Fruit fly (Drosophila melanogaster): ENCODE measurements around the gene CG14983.

Gene CG14983

dm6 chr3L:3898978-3899377, 50.1 kb downstream of the CG14983 start, which contains the start of gene Ccz1 (continued):
- TF ChIP-seq CHES-1-like (GFP tag; optimal IDR thresholded peaks at IDR 0.05) (peak; percentile 79), CG10565 (GFP tag; optimal IDR thresholded peaks at IDR 0.05) (no peak), CG6765 (GFP tag; optimal IDR thresholded peaks at IDR 0.05) (peak; percentile 25), kay (GFP tag; optimal IDR thresholded peaks at IDR 0.05) (peak; percentile 76), CG12391 (tag; optimal IDR thresholded peaks at IDR 0.05) (peak; percentile 58), lab (GFP tag; optimal IDR thresholded peaks at IDR 0.05) (peak; percentile 80), ewg (GFP tag; optimal IDR thresholded peaks at IDR 0.05) (peak; percentile 67), CG17612 (GFP tag; IDR thresholded peaks at IDR 0.05) (no peak), CG16813 (GFP tag; IDR thresholded peaks at IDR 0.05; ENCODE audit: partially characterized antibody) (no peak), Antp (GFP tag; optimal IDR thresholded peaks at IDR 0.05) (peak; percentile 61), CrebB (tag; optimal IDR thresholded peaks at IDR 0.05) (peak; percentile 37), nau (GFP tag; optimal IDR thresholded peaks at IDR 0.05) (peak; percentile 71), jumu (GFP tag; optimal IDR thresholded peaks at IDR 0.05) (peak; percentile 61), CG2116 (GFP tag; optimal IDR thresholded peaks at IDR 0.05) (peak; percentile 95), Dbx (GFP tag; IDR thresholded peaks at IDR 0.05) (no peak), Spps (tag; optimal IDR thresholded peaks at IDR 0.05) (peak; percentile 24), wdn (GFP tag; IDR thresholded peaks at IDR 0.05) (no peak), CG3838 (GFP tag; optimal IDR thresholded peaks at IDR 0.05) (peak; percentile 54), slp2 (GFP tag; optimal IDR thresholded peaks at IDR 0.05) (peak; percentile 51), Rx (GFP tag; IDR thresholded peaks at IDR 0.05) (no peak), Bteb2 (GFP tag; optimal IDR thresholded peaks at IDR 0.05) (peak; percentile 52), CG10274 (GFP tag; optimal IDR thresholded peaks at IDR 0.05) (no peak), Nf-YA (GFP tag; IDR thresholded peaks at IDR 0.05) (no peak), dimm (GFP tag; IDR thresholded peaks at IDR 0.05) (no peak), unc-4 (GFP tag; IDR thresholded peaks at IDR 0.05; ENCODE audit: partially characterized antibody) (no peak), bigmax (GFP tag; optimal IDR thresholded peaks at IDR 0.05) (no peak), CG30431 (GFP tag; optimal IDR thresholded peaks at IDR 0.05) (peak; percentile 35), ERR (GFP tag; optimal IDR thresholded peaks at IDR 0.05) (peak; percentile 62), abd-A (tag; optimal IDR thresholded peaks at IDR 0.05) (no peak), CG7357 (GFP tag; IDR thresholded peaks at IDR 0.05) (0 out of 3 replicates have a peak, but pooled peaks have one; percentile 12), ato (GFP tag; IDR thresholded peaks at IDR 0.05; ENCODE audit: partially characterized antibody) (no peak), CG2712 (tag; optimal IDR thresholded peaks at IDR 0.05) (peak; percentile 23), ase (GFP tag; IDR thresholded peaks at IDR 0.05) (no peak), kni (GFP tag; optimal IDR thresholded peaks at IDR 0.05) (peak; percentile 71), cato (GFP tag; optimal IDR thresholded peaks at IDR 0.05; ENCODE audit: borderline replicate concordance) (peak; percentile 72), nerfin-2 (GFP tag; IDR thresholded peaks at IDR 0.05; ENCODE audit: partially characterized antibody) (no peak), Side (GFP tag; optimal IDR thresholded peaks at IDR 0.05) (peak; percentile 57), ci (GFP tag; IDR thresholded peaks at IDR 0.05) (no peak), Dip2 (GFP tag; IDR thresholded peaks at IDR 0.05) (no peak), CG12744 (GFP tag; optimal IDR thresholded peaks at IDR 0.05) (peak; percentile 66), CG9437 (GFP tag; optimal IDR thresholded peaks at IDR 0.05) (peak; percentile 11), Bgb (GFP tag; IDR thresholded peaks at IDR 0.05; ENCODE audit: partially characterized antibody) (no peak), pros (GFP tag; optimal IDR thresholded peaks at IDR 0.05) (no peak), dmrt11E (tag; optimal IDR thresholded peaks at IDR 0.05) (peak; percentile 45), sna (GFP tag; IDR thresholded peaks at IDR 0.05; ENCODE audit: partially characterized antibody) (no peak), Myb (GFP tag; optimal IDR thresholded peaks at IDR 0.05) (peak; percentile 53), CG4707 (GFP tag; optimal IDR thresholded peaks at IDR 0.05) (peak; percentile 44), Aef1 (GFP tag; IDR thresholded peaks at IDR 0.05) (no peak), CG3995 (GFP tag; optimal IDR thresholded peaks at IDR 0.05) (no peak), CG11247 (GFP tag; IDR thresholded peaks at IDR 0.05) (no peak), NC2β (GFP tag; optimal IDR thresholded peaks at IDR 0.05) (peak; percentile 86)
